Worm (Caenorhabditis elegans) whole organism, L4/young adult: Measurements from ENCODE around the gene slc-9B.1.

Source experiments
- W03F9.2 ChIP-seq: fragments of 150-350 bp; optimal IDR thresholded peaks from 2 replicates; lab custom pipeline; 2014; ENCODE audit warnings: missing biosample characterization, missing genetic modification characterization
- dao-5 ChIP-seq: sonication (generic microtip); optimal IDR thresholded peaks from 2 replicates; lab custom pipeline; 2016; ENCODE audit warnings: missing genotype, missing genetic modification characterization, moderate library complexity, missing compliant biosample characterization
- him-1 ChIP-seq: sonication (generic microtip); optimal IDR thresholded peaks from 2 replicates; lab custom pipeline; 2016; ENCODE audit warnings: missing genotype, missing genetic modification reagents, missing genetic modification characterization, missing compliant biosample characterization

- no peak for TF ChIP-seq dao-5 (tag; lab: Kevin White, UChicago)
- TF ChIP-seq him-1 (tag; lab: Kevin White, UChicago): no peak
- TF ChIP-seq W03F9.2 (tag; lab: Kevin White, UChicago): no peak
These were observed 25.3 kb upstream of the slc-9B.1 start for ce11 chrX:10254068-10254467.
